Fruit fly (Drosophila melanogaster) whole organism, embryonic: Measurements from ENCODE around the gene Utx.

ENCODE experiments used
- Atf3 ChIP-seq: fragments of 200-800 bp; sonication (Bioruptor generic); optimal IDR thresholded peaks from 3 replicates; lab custom pipeline; 2016; ENCODE audit warnings: missing biosample characterization, missing genetic modification characterization
- Atf6 ChIP-seq: fragments of 200-800 bp; sonication (Bioruptor generic); IDR thresholded peaks from 2 replicates; pipeline ENCODE4 v1.3.6; 2022; ENCODE audit warnings: missing biosample characterization, missing genetic modification characterization
- B-H2 ChIP-seq: fragments of 200-800 bp; sonication (Bioruptor generic); optimal IDR thresholded peaks from 2 replicates; lab custom pipeline; 2018; ENCODE audit warnings: missing biosample characterization, mild to moderate bottlenecking, missing genetic modification characterization
- CG1024 ChIP-seq: fragments of 200-800 bp; sonication (Bioruptor generic); IDR thresholded peaks from 2 replicates; pipeline ENCODE4 v1.3.6; 2022; ENCODE audit warnings: missing biosample characterization, missing genetic modification characterization
- CG10654 ChIP-seq: fragments of 200-800 bp; sonication (Bioruptor generic); optimal IDR thresholded peaks from 2 replicates; lab custom pipeline; 2016; ENCODE audit warnings: missing biosample characterization, missing genetic modification characterization
- CG10979 ChIP-seq: fragments of 200-800 bp; sonication (Bioruptor generic); optimal IDR thresholded peaks from 2 replicates; lab custom pipeline; 2018; ENCODE audit warnings: missing biosample characterization, mild to moderate bottlenecking, missing genetic modification characterization, moderate library complexity
- CG12769 ChIP-seq: fragments of 200-800 bp; sonication (Bioruptor generic); optimal IDR thresholded peaks from 2 replicates; lab custom pipeline; 2019; ENCODE audit warnings: missing biosample characterization, mild to moderate bottlenecking, missing genetic modification characterization, moderate library complexity
- CG15269 ChIP-seq: fragments of 200-800 bp; sonication (Bioruptor generic); optimal IDR thresholded peaks from 2 replicates; lab custom pipeline; 2018; ENCODE audit warnings: missing biosample characterization, mild to moderate bottlenecking, missing genetic modification characterization, moderate library complexity
- CG15601 ChIP-seq: fragments of 200-800 bp; sonication (Bioruptor generic); optimal IDR thresholded peaks from 3 replicates; lab custom pipeline; 2019; ENCODE audit warnings: missing biosample characterization, mild to moderate bottlenecking, missing genetic modification characterization, moderate library complexity
- CG17612 ChIP-seq: fragments of 200-800 bp; sonication (Bioruptor generic); IDR thresholded peaks from 2 replicates; pipeline ENCODE4 v1.3.6; 2022; ENCODE audit warnings: missing biosample characterization, missing genetic modification characterization
- CG1792 ChIP-seq: fragments of 200-800 bp; sonication (Bioruptor generic); optimal IDR thresholded peaks from 2 replicates; lab custom pipeline; 2016; ENCODE audit warnings: missing biosample characterization, missing genetic modification characterization
- CG18011 ChIP-seq: fragments of 200-800 bp; sonication (Bioruptor generic); optimal IDR thresholded peaks from 2 replicates; lab custom pipeline; 2017; ENCODE audit warnings: missing biosample characterization, missing genetic modification characterization, mild to moderate bottlenecking, moderate library complexity, missing genotype
- CG1832 ChIP-seq: fragments of 200-800 bp; sonication (Bioruptor generic); optimal IDR thresholded peaks from 2 replicates; lab custom pipeline; 2017; ENCODE audit warnings: missing biosample characterization, mild to moderate bottlenecking, missing genetic modification characterization, inconsistent platforms
- CG31224 ChIP-seq: fragments of 200-800 bp; sonication (Bioruptor generic); IDR thresholded peaks from 2 replicates; pipeline ENCODE4 v1.3.6; 2022; ENCODE audit warnings: missing biosample characterization, missing genetic modification characterization
- CG31441 ChIP-seq: fragments of 200-800 bp; sonication (Bioruptor generic); IDR thresholded peaks from 2 replicates; pipeline ENCODE4 v1.3.6; 2022; ENCODE audit warnings: missing biosample characterization, missing genetic modification characterization
- CG3847 ChIP-seq: fragments of 200-800 bp; sonication (Bioruptor generic); IDR thresholded peaks from 2 replicates; pipeline ENCODE4 v1.3.6; 2022; ENCODE audit warnings: missing biosample characterization, missing genetic modification characterization
- CG8359 ChIP-seq: fragments of 200-800 bp; sonication (Bioruptor generic); optimal IDR thresholded peaks from 2 replicates; lab custom pipeline; 2017; ENCODE audit warnings: missing biosample characterization, mild to moderate bottlenecking, missing genetic modification characterization, borderline replicate concordance
- CG9727 ChIP-seq: fragments of 200-800 bp; sonication (Bioruptor generic); optimal IDR thresholded peaks from 3 replicates; lab custom pipeline; 2017; ENCODE audit warnings: missing biosample characterization, mild to moderate bottlenecking, missing genetic modification characterization
- CHES-1-like ChIP-seq: fragments of 200-800 bp; sonication (Bioruptor generic); optimal IDR thresholded peaks from 2 replicates; lab custom pipeline; 2016; ENCODE audit warnings: missing biosample characterization, missing genetic modification characterization
- Fer1 ChIP-seq: fragments of 200-800 bp; sonication (Bioruptor generic); optimal IDR thresholded peaks from 2 replicates; lab custom pipeline; 2017; ENCODE audit warnings: missing biosample characterization, mild to moderate bottlenecking, missing genetic modification characterization
- Hr51 ChIP-seq, 2 experiments: fragments of 200-800 bp; sonication (Bioruptor generic); optimal IDR thresholded peaks; 2 replicates in 1 of 2; 3 replicates in 1 of 2; lab custom pipeline; 2016 to 2018; ENCODE audit warnings: missing biosample characterization in 2 of 2, missing genetic modification characterization in 2 of 2, mild to moderate bottlenecking in 1 of 2, moderate library complexity in 1 of 2
- MESR4 ChIP-seq: fragments of 200-800 bp; sonication (Bioruptor generic); optimal IDR thresholded peaks from 2 replicates; lab custom pipeline; 2018; ENCODE audit warnings: missing biosample characterization, mild to moderate bottlenecking, missing genetic modification characterization, moderate library complexity
- PHDP ChIP-seq: fragments of 200-800 bp; sonication (Bioruptor generic); optimal IDR thresholded peaks from 3 replicates; lab custom pipeline; 2018; ENCODE audit warnings: missing biosample characterization, mild to moderate bottlenecking, missing genetic modification characterization, moderate library complexity
- Pdp1 ChIP-seq, 2 experiments: fragments of 200-800 bp; sonication (Bioruptor generic); optimal IDR thresholded peaks; 3 replicates each; lab custom pipeline; 2016; ENCODE audit warnings: missing biosample characterization in 2 of 2, missing genetic modification characterization in 2 of 2, mild to moderate bottlenecking in 1 of 2, moderate library complexity in 1 of 2
- Trl ChIP-seq, 3 experiments: fragments of >200 bp in 2 of 3; fragments of 200-800 bp in 1 of 3; sonication (Bioruptor generic) in 1 of 3; optimal IDR thresholded peaks; 2 replicates in 1 of 3; 3 replicates in 2 of 3; lab custom pipeline; 2016 to 2017; ENCODE audit warnings: missing biosample characterization in 1 of 3, missing genetic modification characterization in 1 of 3
- Xbp1 ChIP-seq: fragments of 200-800 bp; sonication (Bioruptor generic); optimal IDR thresholded peaks from 3 replicates; lab custom pipeline; 2016; ENCODE audit warnings: missing biosample characterization, mild to moderate bottlenecking, missing genetic modification characterization
- ab ChIP-seq: fragments of 200-800 bp; sonication (Bioruptor generic); optimal IDR thresholded peaks from 2 replicates; lab custom pipeline; 2016; ENCODE audit warnings: missing biosample characterization, missing genetic modification characterization
- ash1 ChIP-seq: fragments of 200-800 bp; sonication (Bioruptor generic); optimal IDR thresholded peaks from 2 replicates; lab custom pipeline; 2018; ENCODE audit warnings: missing biosample characterization, mild to moderate bottlenecking, missing genetic modification characterization
- danr ChIP-seq: fragments of 200-800 bp; sonication (Bioruptor generic); IDR thresholded peaks from 2 replicates; pipeline ENCODE4 v1.3.6; 2022; ENCODE audit warnings: missing biosample characterization, missing genetic modification characterization
- emc ChIP-seq: fragments of 200-800 bp; sonication (Bioruptor generic); optimal IDR thresholded peaks from 2 replicates; lab custom pipeline; 2016; ENCODE audit warnings: missing biosample characterization, missing genetic modification characterization
- eve ChIP-seq, 2 experiments: fragments of >200 bp; optimal IDR thresholded peaks; 2 replicates each; lab custom pipeline; 2017; ENCODE audit warnings: missing biosample characterization in 2 of 2, missing genetic modification characterization in 2 of 2
- gcm2 ChIP-seq: fragments of 200-800 bp; sonication (Bioruptor generic); optimal IDR thresholded peaks from 2 replicates; lab custom pipeline; 2016; ENCODE audit warnings: missing biosample characterization, missing genetic modification characterization
- gem ChIP-seq: fragments of 200-800 bp; sonication (Bioruptor generic); optimal IDR thresholded peaks from 2 replicates; lab custom pipeline; 2019; ENCODE audit warnings: missing biosample characterization, mild to moderate bottlenecking, missing genetic modification characterization, moderate library complexity
- gfzf ChIP-seq: fragments of 200-800 bp; sonication (Bioruptor generic); optimal IDR thresholded peaks from 2 replicates; lab custom pipeline; 2016; ENCODE audit warnings: missing biosample characterization, mild to moderate bottlenecking, missing genetic modification characterization, moderate library complexity
- grau ChIP-seq: fragments of 200-800 bp; optimal IDR thresholded peaks from 3 replicates; lab custom pipeline; 2019; ENCODE audit warnings: missing biosample characterization, mild to moderate bottlenecking, missing genetic modification characterization, moderate library complexity
- jumu ChIP-seq: fragments of 200-800 bp; sonication (Bioruptor generic); optimal IDR thresholded peaks from 3 replicates; lab custom pipeline; 2016; ENCODE audit warnings: missing biosample characterization, missing genetic modification characterization
- lbe ChIP-seq: fragments of 200-800 bp; sonication (Bioruptor generic); optimal IDR thresholded peaks from 2 replicates; lab custom pipeline; 2016; ENCODE audit warnings: missing biosample characterization, mild to moderate bottlenecking, missing genetic modification characterization
- lov ChIP-seq, 2 experiments: fragments of 200-800 bp in 1 of 2; fragments of >200 bp in 1 of 2; sonication (Bioruptor generic) in 1 of 2; IDR thresholded peaks in 1 of 2; optimal IDR thresholded peaks in 1 of 2; 2 replicates in 1 of 2; 3 replicates in 1 of 2; pipeline versions ENCODE4 v1.3.6 to Lab custom; 2017 to 2022; ENCODE audit warnings: missing biosample characterization in 1 of 2, missing genetic modification characterization in 1 of 2
- nmo ChIP-seq: fragments of 200-800 bp; sonication (Bioruptor generic); optimal IDR thresholded peaks from 2 replicates; lab custom pipeline; 2018; ENCODE audit warnings: missing biosample characterization, mild to moderate bottlenecking, missing genetic modification characterization, moderate library complexity
- p53 ChIP-seq: fragments of 200-800 bp; sonication (Bioruptor generic); optimal IDR thresholded peaks from 2 replicates; lab custom pipeline; 2016; ENCODE audit warnings: missing biosample characterization, missing genetic modification characterization
- peb ChIP-seq: fragments of 200-800 bp; sonication (Bioruptor generic); IDR thresholded peaks from 2 replicates; pipeline ENCODE4 v1.3.6; 2022; ENCODE audit warnings: missing biosample characterization, missing genetic modification characterization
- salm ChIP-seq: fragments of 200-800 bp; sonication (Bioruptor generic); optimal IDR thresholded peaks from 2 replicates; lab custom pipeline; 2018; ENCODE audit warnings: missing biosample characterization, mild to moderate bottlenecking, missing genetic modification characterization
- sens ChIP-seq: fragments of 200-800 bp; sonication (Bioruptor generic); peaks from one replicate; lab custom pipeline; 2016; ENCODE audit warnings: missing biosample characterization, missing genetic modification characterization
- sima ChIP-seq: fragments of 200-800 bp; sonication (Bioruptor generic); optimal IDR thresholded peaks from 2 replicates; lab custom pipeline; 2016; ENCODE audit warnings: missing biosample characterization, missing genetic modification characterization
- sisA ChIP-seq: fragments of 200-800 bp; sonication (Bioruptor generic); IDR thresholded peaks from 2 replicates; pipeline ENCODE4 v1.3.6; 2022; ENCODE audit warnings: missing biosample characterization, missing genetic modification characterization
- slp2 ChIP-seq: fragments of 200-800 bp; sonication (Bioruptor generic); optimal IDR thresholded peaks from 2 replicates; lab custom pipeline; 2016; ENCODE audit warnings: missing biosample characterization, missing genetic modification characterization
- stwl ChIP-seq: fragments of 200-800 bp; sonication (Bioruptor generic); optimal IDR thresholded peaks from 3 replicates; lab custom pipeline; 2018; ENCODE audit warnings: missing biosample characterization, mild to moderate bottlenecking, missing genetic modification characterization, moderate library complexity
- ttk ChIP-seq: fragments of 200-800 bp; sonication (Bioruptor generic); IDR thresholded peaks from 2 replicates; pipeline ENCODE4 v2.1.2; 2022; ENCODE audit warnings: missing biosample characterization, missing genetic modification characterization
- vvl ChIP-seq: fragments of 200-800 bp; sonication (Bioruptor generic); IDR thresholded peaks from 2 replicates; pipeline ENCODE4 v1.3.6; 2022; ENCODE audit warnings: missing biosample characterization, missing genetic modification characterization
- zen2 ChIP-seq: fragments of 200-800 bp; sonication (Bioruptor generic); IDR thresholded peaks from 3 replicates; pipeline ENCODE4 v1.3.6; 2022; ENCODE audit warnings: missing biosample characterization, missing genetic modification characterization; ENCODE audit not compliant: partially characterized antibody

Gene Utx

DNA sequence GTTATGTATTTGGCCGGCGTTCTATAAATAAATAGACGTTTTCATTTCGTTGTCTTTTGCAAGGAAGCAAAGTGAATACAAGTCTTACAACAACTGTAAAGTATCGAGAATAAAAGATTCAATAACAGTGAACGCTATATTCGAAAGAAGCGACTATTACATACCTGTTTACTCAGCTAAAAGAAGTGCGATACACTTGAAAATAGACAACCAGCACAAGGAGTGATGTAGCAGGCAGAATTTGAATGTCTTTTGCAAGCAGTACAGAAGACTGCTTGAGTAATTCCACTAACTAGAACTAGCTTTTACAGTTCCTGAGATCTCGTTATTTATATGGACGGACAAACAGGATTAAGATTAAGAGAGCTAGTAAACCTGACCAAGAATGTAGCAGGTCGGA, 19.7 kb upstream of the Utx start (continued):
- TF ChIP-seq Hr51 (GFP tag; optimal IDR thresholded peaks at IDR 0.05; lab: Kevin White, UChicago) (no peak), CG9727 (GFP tag; lab: Kevin White, UChicago) (no peak), Trl (optimal IDR thresholded peaks at IDR 0.05; lab: Kevin White, UChicago) (no peak), Trl (GFP tag; optimal IDR thresholded peaks at IDR 0.05; lab: Kevin White, UChicago) (no peak), CG3847 (no peak), CG1832 (no peak), Atf6 (GFP tag; lab: Robert Waterston, UW) (no peak), CG15601 (tag; lab: Kevin White, UChicago) (peak; percentile 22), vvl (GFP tag; lab: Robert Waterston, UW) (no peak), CG15269 (tag; lab: Kevin White, UChicago) (no peak), gem (tag; lab: Kevin White, UChicago) (no peak), CHES-1-like (GFP tag; lab: Kevin White, UChicago) (no peak), CG1792 (GFP tag; lab: Kevin White, UChicago) (no peak), peb (GFP tag; lab: Robert Waterston, UW) (no peak), eve (GFP tag; optimal IDR thresholded peaks at IDR 0.05; lab: Kevin White, UChicago) (no peak), p53 (GFP tag; lab: Kevin White, UChicago) (no peak), CG10654 (GFP tag; lab: Kevin White, UChicago) (no peak), Xbp1 (GFP tag; lab: Kevin White, UChicago) (peak; percentile 1), slp2 (GFP tag; lab: Kevin White, UChicago) (no peak), CG10979 (tag; lab: Kevin White, UChicago) (peak; percentile 7), lbe (GFP tag; lab: Kevin White, UChicago) (no peak), PHDP (tag; lab: Kevin White, UChicago) (no peak), CG18011 (GFP tag; lab: Kevin White, UChicago) (peak; percentile 97), CG12769 (tag; lab: Kevin White, UChicago) (peak; percentile 63), gfzf (GFP tag; lab: Kevin White, UChicago) (peak; percentile 13), gcm2 (GFP tag; lab: Kevin White, UChicago) (no peak), lov (optimal IDR thresholded peaks at IDR 0.05; lab: Kevin White, UChicago) (no peak), lov (GFP tag; IDR thresholded peaks at IDR 0.05; lab: Robert Waterston, UW) (no peak), salm (no peak), stwl (tag; lab: Kevin White, UChicago) (peak; percentile 92), CG17612 (GFP tag; lab: Robert Waterston, UW) (no peak), sima (GFP tag; lab: Kevin White, UChicago) (no peak), zen2 (GFP tag; lab: Robert Waterston, UW) (no peak), nmo (GFP tag; lab: Kevin White, UChicago) (peak; percentile 40), CG31224 (GFP tag; lab: Robert Waterston, UW) (no peak), jumu (GFP tag; lab: Kevin White, UChicago) (peak; percentile 26), danr (no peak), CG31441 (GFP tag; lab: Robert Waterston, UW) (no peak), sisA (GFP tag; lab: Robert Waterston, UW) (no peak), B-H2 (GFP tag; lab: Kevin White, UChicago) (peak; percentile 30), grau (tag; lab: Kevin White, UChicago) (peak; percentile 24), CG8359 (GFP tag; lab: Kevin White, UChicago) (no peak), Pdp1 (GFP tag; optimal IDR thresholded peaks at IDR 0.05; lab: Kevin White, UChicago) (peak in 1 of 2 experiments; percentile 78), emc (GFP tag; lab: Kevin White, UChicago) (no peak), sens (no peak), ttk (GFP tag; lab: Robert Waterston, UW) (no peak), MESR4 (GFP tag; lab: Kevin White, UChicago) (peak; percentile 25), ash1 (GFP tag; lab: Kevin White, UChicago) (no peak), Fer1 (no peak), CG1024 (GFP tag; lab: Robert Waterston, UW) (no peak), Atf3 (GFP tag; lab: Kevin White, UChicago) (no peak), ab (GFP tag; lab: Kevin White, UChicago) (no peak)
